Fruit fly (Drosophila melanogaster) whole organism, wandering third instar larva: ENCODE results near the gene CG13801.
A peak's percentile ranks its signal among the peaks of the same experiment; 100 is the strongest.

Experiments used
- Abd-B ChIP-seq: fragments of >200 bp; optimal IDR thresholded peaks from 2 replicates; lab custom pipeline; 2017; ENCODE audit warnings: missing biosample characterization, missing genetic modification characterization
- Dif ChIP-seq: fragments of 200-275, 200-300 bp; sonication (Bioruptor generic); optimal IDR thresholded peaks from 2 replicates; lab custom pipeline; 2018; ENCODE audit warnings: missing biosample characterization, missing genetic modification characterization; ENCODE audit not compliant: partially characterized antibody
- GATAd ChIP-seq: sonication (Bioruptor generic); optimal IDR thresholded peaks from 2 replicates; lab custom pipeline; 2016; ENCODE audit warnings: missing biosample characterization, missing genetic modification characterization
- HLH106 ChIP-seq: fragments of 200-800 bp; optimal IDR thresholded peaks from 3 replicates; lab custom pipeline; 2019; ENCODE audit warnings: missing biosample characterization, mild to moderate bottlenecking, missing genetic modification characterization, moderate library complexity
- Hnf4 ChIP-seq: fragments of 200-800 bp; sonication (Bioruptor generic); optimal IDR thresholded peaks from 2 replicates; lab custom pipeline; 2016; ENCODE audit warnings: missing biosample characterization, mild to moderate bottlenecking, missing genetic modification characterization
- Hr78 ChIP-seq: fragments of >200 bp; optimal IDR thresholded peaks from 2 replicates; lab custom pipeline; 2017; ENCODE audit warnings: missing biosample characterization, missing genetic modification characterization
- Hr83 ChIP-seq: fragments of 200-300 bp; sonication (Bioruptor generic); optimal IDR thresholded peaks from 2 replicates; lab custom pipeline; 2016; ENCODE audit warnings: missing biosample characterization, mild to moderate bottlenecking, missing genetic modification characterization, moderate library complexity; ENCODE audit not compliant: poor library complexity, severe bottlenecking
- Jra ChIP-seq: sonication (Bioruptor generic); optimal IDR thresholded peaks from 2 replicates; lab custom pipeline; 2016; ENCODE audit warnings: missing biosample characterization, missing genetic modification characterization
- Mio ChIP-seq: sonication (Bioruptor generic); optimal IDR thresholded peaks from 2 replicates; lab custom pipeline; 2016; ENCODE audit warnings: missing biosample characterization, missing genetic modification characterization
- Myc ChIP-seq: fragments of >200 bp; optimal IDR thresholded peaks from 2 replicates; lab custom pipeline; 2017
- N ChIP-seq: fragments of >200 bp; optimal IDR thresholded peaks from 2 replicates; lab custom pipeline; 2018; ENCODE audit warnings: missing biosample characterization, missing external identifiers, missing genetic modification characterization
- Rel ChIP-seq, 2 experiments: fragments of 200-800 bp; sonication (Bioruptor generic) in 1 of 2; optimal IDR thresholded peaks; 2 replicates in 1 of 2; 3 replicates in 1 of 2; lab custom pipeline; 2016 to 2019; ENCODE audit warnings: mild to moderate bottlenecking in 2 of 2, missing biosample characterization in 2 of 2, missing genetic modification characterization in 2 of 2, moderate library complexity in 1 of 2
- Sp1 ChIP-seq: fragments of 200-800 bp; sonication (Bioruptor generic); optimal IDR thresholded peaks from 3 replicates; lab custom pipeline; 2019; ENCODE audit warnings: missing biosample characterization, mild to moderate bottlenecking, missing genetic modification characterization, moderate library complexity
- brk ChIP-seq: fragments of 200-800 bp; sonication (Bioruptor generic); optimal IDR thresholded peaks from 2 replicates; lab custom pipeline; 2016; ENCODE audit warnings: missing biosample characterization, mild to moderate bottlenecking, missing genetic modification characterization
- dl ChIP-seq, 2 experiments: fragments of 175-275, 200-275 bp in 1 of 2; fragments of 200-275 bp in 1 of 2; sonication (Bioruptor generic); optimal IDR thresholded peaks; lab custom pipeline; 2018; ENCODE audit warnings: mild to moderate bottlenecking in 2 of 2, missing biosample characterization in 2 of 2, missing genetic modification characterization in 2 of 2, moderate library complexity in 2 of 2; ENCODE audit not compliant: partially characterized antibody in 2 of 2, insufficient read depth in 1 of 2
- dsf ChIP-seq: sonication (Bioruptor generic); optimal IDR thresholded peaks from 2 replicates; lab custom pipeline; 2016; ENCODE audit warnings: missing biosample characterization, missing genetic modification characterization, borderline replicate concordance
- ey ChIP-seq: fragments of 200-800 bp; sonication (Bioruptor generic); optimal IDR thresholded peaks from 2 replicates; lab custom pipeline; 2016; ENCODE audit warnings: missing biosample characterization, missing genetic modification characterization
- foxo ChIP-seq, 2 experiments: fragments of 200-800 bp; sonication (Bioruptor generic); optimal IDR thresholded peaks; 2 replicates in 1 of 2; 3 replicates in 1 of 2; lab custom pipeline; 2016 to 2017; ENCODE audit warnings: missing biosample characterization in 2 of 2, missing genetic modification characterization in 2 of 2
- fru ChIP-seq: fragments of 200-800 bp; sonication (Bioruptor generic); optimal IDR thresholded peaks from 3 replicates; lab custom pipeline; 2016; ENCODE audit warnings: missing biosample characterization, mild to moderate bottlenecking, missing genetic modification characterization
- h ChIP-seq: fragments of 200-800 bp; sonication (Bioruptor generic); optimal IDR thresholded peaks from 3 replicates; lab custom pipeline; 2016; ENCODE audit warnings: missing biosample characterization, mild to moderate bottlenecking, missing genetic modification characterization
- jim ChIP-seq: fragments of 175-275, 200-325 bp; sonication (Bioruptor generic); optimal IDR thresholded peaks from 2 replicates; lab custom pipeline; 2016; ENCODE audit warnings: missing biosample characterization, mild to moderate bottlenecking, missing genetic modification characterization
- lola ChIP-seq: fragments of >200 bp; optimal IDR thresholded peaks from 2 replicates; lab custom pipeline; 2017; ENCODE audit warnings: missing biosample characterization, missing genetic modification characterization
- pan ChIP-seq: fragments of >200 bp; optimal IDR thresholded peaks from 2 replicates; lab custom pipeline; 2017
- rgr ChIP-seq: fragments of 200-800 bp; sonication (Bioruptor generic); optimal IDR thresholded peaks from 3 replicates; lab custom pipeline; 2016; ENCODE audit warnings: missing biosample characterization, mild to moderate bottlenecking, missing genetic modification characterization
- sage ChIP-seq: fragments of 200-800 bp; sonication (Bioruptor generic); optimal IDR thresholded peaks from 2 replicates; lab custom pipeline; 2016; ENCODE audit warnings: missing biosample characterization, mild to moderate bottlenecking, missing genetic modification characterization
- sv ChIP-seq: fragments of 200-800 bp; sonication (Bioruptor generic); optimal IDR thresholded peaks from 3 replicates; lab custom pipeline; 2016; ENCODE audit warnings: missing biosample characterization, missing genetic modification characterization
- tai ChIP-seq: sonication (Bioruptor generic); optimal IDR thresholded peaks from 2 replicates; lab custom pipeline; 2016; ENCODE audit warnings: missing biosample characterization, missing genetic modification characterization

Gene CG13801

DNA sequence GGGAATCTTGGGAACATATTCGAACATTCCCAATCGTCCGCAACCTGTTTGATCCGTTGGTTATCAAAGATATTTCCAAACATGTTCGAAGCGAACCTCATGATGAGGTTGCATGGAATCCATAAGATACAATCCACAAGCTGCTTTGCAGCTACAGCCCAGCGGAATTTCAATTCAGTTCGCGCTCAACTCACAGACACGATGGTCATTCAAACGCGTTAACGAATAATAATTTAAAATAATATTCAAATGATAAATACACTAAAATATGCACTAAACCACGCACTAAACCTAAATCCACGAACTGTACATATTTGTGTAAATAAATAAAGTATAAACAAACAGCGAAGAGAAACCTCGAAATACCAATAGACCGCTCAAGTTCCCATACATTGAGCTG is 27.5 kb downstream of the CG13801 start:
- TF ChIP-seq Hnf4 (GFP tag; lab: Kevin White, UChicago) (peak; percentile 13), dl (GFP tag; optimal IDR thresholded peaks at IDR 0.05; lab: Kevin White, UChicago; ENCODE audit: insufficient read depth in 1 of 2, partially characterized antibody in 2 of 2) (no peak), Hr83 (peak; percentile 1), tai (GFP tag; lab: Kevin White, UChicago) (no peak), h (GFP tag; lab: Kevin White, UChicago) (peak; percentile 42), Dif (GFP tag; lab: Kevin White, UChicago) (peak; percentile 20)

DNA sequence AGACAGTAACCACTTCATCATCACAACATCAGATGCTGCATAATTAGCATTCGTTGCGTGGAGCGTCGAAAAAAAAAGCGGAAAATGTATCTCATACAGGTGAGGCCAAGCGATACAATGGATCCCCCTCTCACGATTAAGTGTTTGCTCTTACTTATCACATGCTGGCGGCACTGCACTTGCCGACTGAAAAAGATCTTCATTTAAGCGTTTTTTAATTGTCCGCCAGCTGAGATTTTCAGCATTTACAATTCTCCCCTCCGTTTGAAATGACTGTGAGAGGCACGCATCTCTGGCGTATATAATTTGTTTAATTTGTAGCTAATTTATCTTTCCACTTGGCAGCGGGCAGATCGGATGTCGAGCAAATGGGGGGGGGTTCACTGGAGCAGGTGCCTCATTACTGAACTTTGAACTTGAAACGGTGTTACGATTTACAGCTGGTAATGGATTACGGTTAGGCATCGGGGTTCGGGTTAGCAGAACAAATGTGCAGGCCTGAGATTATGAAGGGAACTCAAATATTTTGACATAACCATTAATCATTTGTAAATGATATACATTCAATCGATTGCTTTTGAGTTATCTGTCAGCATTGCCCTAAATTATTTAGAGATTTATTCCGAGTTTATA is 28.4 kb downstream of the CG13801 start, which contains the start of gene Mzt1:
Gene Mzt1 (plus strand): TSS at position 583 of the 633 bp plus-strand sequence.
- TF ChIP-seq brk (GFP tag; lab: Kevin White, UChicago) (no peak), Hr78 (GFP tag; lab: Kevin White, UChicago) (no peak), fru (no peak), pan (no peak)

DNA sequence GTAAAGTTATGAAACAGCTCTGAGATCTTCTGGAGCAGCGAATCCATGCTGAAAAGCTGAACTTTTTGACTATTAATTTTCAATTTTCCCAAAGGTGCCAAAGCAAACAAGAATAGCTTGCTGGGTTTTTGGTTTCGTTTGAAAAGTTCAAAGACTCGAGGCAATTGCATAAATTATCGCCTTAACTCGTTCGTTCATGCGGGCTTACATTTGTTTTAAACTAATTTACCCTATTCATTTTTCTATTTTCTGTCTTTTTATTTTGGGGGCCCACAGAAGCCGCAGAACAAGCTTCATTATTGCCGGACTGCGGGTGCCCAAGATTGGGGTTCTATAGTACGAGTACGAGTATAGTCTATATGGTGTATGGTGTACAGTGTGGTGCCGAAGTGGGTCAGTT is 30.5 kb downstream of the CG13801 start, which contains the start of the genes CG32298 and CG32299:
Gene CG32298 (minus strand): TSS at position 101 of the 400 bp plus-strand sequence.
Gene CG32299 (minus strand): TSS at position 101 of the 400 bp plus-strand sequence.
- TF ChIP-seq pan = no peak
- no peak for TF ChIP-seq jim
- no peak for TF ChIP-seq rgr (GFP tag; lab: Kevin White, UChicago)

DNA sequence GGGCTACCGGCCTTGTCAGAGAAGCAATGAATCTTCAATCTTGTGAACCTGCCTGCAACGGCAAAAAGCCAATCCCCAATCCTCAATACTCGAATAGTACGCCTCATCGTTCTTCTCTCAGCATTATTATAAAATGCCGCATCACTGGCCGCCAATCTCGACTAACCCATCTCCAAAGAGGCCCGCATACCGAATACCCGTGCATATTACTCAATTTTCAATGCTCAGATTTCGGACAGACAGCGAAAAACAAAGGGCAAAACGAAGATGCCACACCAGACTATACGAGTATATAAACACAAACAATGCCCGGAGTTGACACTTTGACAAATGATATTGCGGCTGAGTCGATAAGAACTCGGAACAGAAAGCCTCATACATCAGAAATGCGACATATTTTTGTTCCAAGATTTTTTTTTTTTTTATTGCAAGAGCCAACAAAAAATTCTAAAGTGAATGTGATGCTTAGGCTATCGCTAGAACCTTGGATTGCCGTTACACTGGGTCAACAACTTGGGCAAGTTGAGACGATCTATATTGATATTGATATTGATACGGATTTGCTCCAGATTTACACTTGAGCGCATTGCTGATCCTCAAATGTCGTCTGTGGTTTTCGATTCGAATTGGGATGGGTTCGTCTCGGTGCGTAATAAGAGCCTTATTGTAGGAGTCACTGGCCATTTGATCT is 32.5 kb downstream of the CG13801 start:
- TF ChIP-seq pan (no peak), Sp1 (GFP tag; lab: Kevin White, UChicago) (no peak), sv (GFP tag; lab: Kevin White, UChicago) (no peak), tai (GFP tag; lab: Kevin White, UChicago) (no peak), HLH106 (tag; lab: Kevin White, UChicago) (no peak), N (no peak), sage (GFP tag; lab: Kevin White, UChicago) (no peak), Dif (GFP tag; lab: Kevin White, UChicago) (no peak), rgr (GFP tag; lab: Kevin White, UChicago) (no peak), dl (GFP tag; optimal IDR thresholded peaks at IDR 0.05; lab: Kevin White, UChicago; ENCODE audit: insufficient read depth in 1 of 2, partially characterized antibody in 2 of 2) (no peak), GATAd (GFP tag; lab: Kevin White, UChicago) (no peak), Rel (GFP tag; optimal IDR thresholded peaks at IDR 0.05; lab: Kevin White, UChicago) (no peak), Rel (tag; optimal IDR thresholded peaks at IDR 0.05; lab: Kevin White, UChicago) (no peak), Myc (lab: Kevin White, UChicago) (no peak), Hnf4 (GFP tag; lab: Kevin White, UChicago) (no peak), fru (no peak)

DNA sequence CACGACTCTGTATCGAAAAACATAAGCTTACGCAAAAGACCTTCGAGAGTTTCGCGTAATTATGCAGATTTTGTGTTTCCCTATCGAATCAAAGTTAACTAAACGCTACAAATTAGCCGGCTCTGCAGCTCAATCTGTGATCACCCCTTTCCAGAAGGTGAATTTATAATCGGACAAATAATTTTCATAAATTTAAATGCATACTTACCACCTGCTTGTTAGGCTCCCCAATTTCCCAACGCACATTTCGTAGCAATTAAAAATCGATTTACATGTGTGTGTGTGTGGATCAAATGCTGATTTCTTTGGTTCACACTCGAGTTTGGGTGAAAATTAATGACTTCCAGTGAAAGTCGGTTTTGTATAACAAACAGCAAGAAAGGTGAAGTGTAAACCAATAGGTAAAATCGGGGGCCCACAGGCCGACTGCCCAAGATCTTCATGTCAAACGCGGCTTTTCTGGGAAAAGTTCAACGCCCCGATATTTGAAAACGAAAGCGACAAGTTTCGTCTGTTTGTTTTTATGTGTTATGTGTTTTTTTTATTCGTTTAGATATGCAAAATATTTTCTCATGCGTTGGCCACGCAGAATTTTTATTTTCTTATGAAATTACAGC is 37.3 kb downstream of the CG13801 start:
- TF ChIP-seq Hnf4 (GFP tag; lab: Kevin White, UChicago) (no peak), Mio (GFP tag; lab: Kevin White, UChicago) (no peak), Hr78 (GFP tag; lab: Kevin White, UChicago) (no peak), Rel (GFP tag; optimal IDR thresholded peaks at IDR 0.05; lab: Kevin White, UChicago) (no peak), Rel (tag; optimal IDR thresholded peaks at IDR 0.05; lab: Kevin White, UChicago) (no peak)

DNA sequence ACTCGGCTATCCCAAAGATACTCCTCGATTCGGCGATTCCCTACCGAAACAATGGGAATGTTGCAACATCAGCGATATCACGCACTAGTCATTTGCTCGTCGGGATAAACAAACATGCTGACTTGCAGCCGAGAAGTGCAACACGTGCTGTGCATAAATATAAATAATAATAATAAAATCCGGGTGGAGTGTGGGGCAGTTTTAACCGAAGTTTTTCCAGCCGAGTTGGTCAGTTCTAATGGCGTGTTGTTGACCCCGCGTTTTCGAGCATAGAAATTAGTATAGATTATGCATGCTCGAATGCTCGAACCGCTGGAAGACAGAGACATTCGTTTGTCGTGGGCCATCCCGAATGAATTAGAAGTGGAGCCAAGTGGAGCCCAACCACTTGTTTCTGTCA is 38.3 kb downstream of the CG13801 start:
- no peak for TF ChIP-seq GATAd (GFP tag; lab: Kevin White, UChicago)
- no peak for TF ChIP-seq Rel (GFP tag; optimal IDR thresholded peaks at IDR 0.05; lab: Kevin White, UChicago)
- TF ChIP-seq Rel (tag; optimal IDR thresholded peaks at IDR 0.05; lab: Kevin White, UChicago) = no peak
- TF ChIP-seq Jra (GFP tag; lab: Kevin White, UChicago) = no peak

DNA sequence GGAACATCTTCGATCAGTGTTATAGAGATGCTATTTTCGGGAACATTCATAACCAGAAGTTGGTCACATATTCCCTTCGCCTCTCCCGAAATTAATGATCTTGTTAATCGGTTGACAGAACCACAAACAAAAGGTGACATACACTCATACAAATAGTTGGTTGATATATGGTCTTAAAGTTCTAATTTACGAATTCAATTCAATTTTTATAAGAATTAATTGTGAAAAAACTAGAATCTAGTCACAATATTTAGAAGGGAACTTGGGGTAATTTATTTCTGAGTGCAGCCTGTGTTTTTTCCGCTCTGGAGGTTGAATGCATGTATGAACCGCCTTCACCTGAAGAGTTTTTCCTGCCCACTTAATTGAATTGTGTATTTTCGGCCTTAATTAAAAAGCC is 39.4 kb downstream of the CG13801 start:
- TF ChIP-seq foxo (GFP tag; optimal IDR thresholded peaks at IDR 0.05; lab: Kevin White, UChicago) (no peak), rgr (GFP tag; lab: Kevin White, UChicago) (no peak), ey (no peak), Hnf4 (GFP tag; lab: Kevin White, UChicago) (no peak), Abd-B (GFP tag; lab: Kevin White, UChicago) (no peak), fru (no peak), Sp1 (GFP tag; lab: Kevin White, UChicago) (no peak), dsf (GFP tag; lab: Kevin White, UChicago) (no peak), brk (GFP tag; lab: Kevin White, UChicago) (no peak), lola (no peak), Hr83 (no peak), h (GFP tag; lab: Kevin White, UChicago) (no peak), pan (no peak)
